Worm (Caenorhabditis elegans): Measurements from ENCODE around the gene Y52E8A.1.

The Y52E8A.1 gene

DNA sequence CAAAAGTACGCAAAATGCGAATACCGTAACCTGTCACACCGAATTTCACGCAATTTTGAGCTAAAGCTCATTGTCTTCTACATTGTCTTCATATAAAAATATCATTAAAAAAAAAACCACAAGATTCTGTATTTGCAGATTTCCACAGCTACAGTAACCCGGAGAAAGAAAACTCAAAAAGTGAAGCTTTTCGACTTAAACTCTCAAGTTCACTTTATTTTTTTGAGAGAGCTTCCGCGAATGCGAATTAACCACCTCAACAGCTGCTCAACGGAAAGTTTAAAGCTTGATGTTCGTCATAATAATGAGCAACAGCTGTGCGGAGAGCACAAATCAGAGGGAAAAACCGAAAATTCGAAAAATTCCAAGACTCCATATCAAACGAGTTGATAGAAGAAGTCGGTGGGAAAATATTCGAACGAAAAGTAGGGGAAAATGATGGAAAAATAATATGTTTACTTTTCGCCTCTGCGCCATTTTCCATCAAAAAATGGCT lies 28.8 kb upstream of the Y52E8A.1 start:
- TF ChIP-seq ceh-16 (tag; optimal IDR thresholded peaks at IDR 0.05) (no peak), pha-4 (tag; optimal IDR thresholded peaks at IDR 0.05) (peak; percentile 36)

ce11 chrII:4294189-4294588 lies 27.7 kb upstream of the Y52E8A.1 start:
- TF ChIP-seq elt-1 (tag; optimal IDR thresholded peaks at IDR 0.05) (peak; percentile 84), mml-1 (tag; optimal IDR thresholded peaks at IDR 0.05) (no peak), nhr-28 (tag; optimal IDR thresholded peaks at IDR 0.05) (no peak), eor-1 (tag; optimal IDR thresholded peaks at IDR 0.05) (no peak), fkh-2 (tag; optimal IDR thresholded peaks at IDR 0.05) (no peak), pha-4 (tag; optimal IDR thresholded peaks at IDR 0.05) (no peak), fos-1 (tag; optimal IDR thresholded peaks at IDR 0.05) (no peak), nhr-43 (tag; optimal IDR thresholded peaks at IDR 0.05; ENCODE audit: poor library complexity, severe bottlenecking) (no peak), ama-1 (optimal IDR thresholded peaks at IDR 0.05) (no peak), ceh-9 (tag; optimal IDR thresholded peaks at IDR 0.05) (no peak), nhr-23 (tag; optimal IDR thresholded peaks at IDR 0.05) (peak; percentile 70), ZK546.5 (tag; optimal IDR thresholded peaks at IDR 0.05) (no peak), ztf-4 (tag; optimal IDR thresholded peaks at IDR 0.05) (no peak), unc-39 (tag; optimal IDR thresholded peaks at IDR 0.05) (no peak), snpc-4 (tag; optimal IDR thresholded peaks at IDR 0.05) (no peak)

- no peak for TF ChIP-seq snpc-4 (tag; optimal IDR thresholded peaks at IDR 0.05)
- TF ChIP-seq ceh-28 (tag; optimal IDR thresholded peaks at IDR 0.05), result no peak
- no peak for TF ChIP-seq nfya-1 (tag; optimal IDR thresholded peaks at IDR 0.05; ENCODE audit: insufficient read depth)
Measured at ce11 chrII:4294801-4295200, 27.1 kb upstream of the Y52E8A.1 start, which contains the start of gene rml-4. Gene rml-4, plus strand, starts transcription at chrII:4295101.

- TF ChIP-seq ztf-11 (tag; optimal IDR thresholded peaks at IDR 0.05) (no peak), elt-2 (tag; optimal IDR thresholded peaks at IDR 0.05) (peak; percentile 53), egl-27 (tag; optimal IDR thresholded peaks at IDR 0.05) (no peak), egl-5 (tag; optimal IDR thresholded peaks at IDR 0.05) (no peak)
Measured at ce11 chrII:4297259-4297658, 24.6 kb upstream of the Y52E8A.1 start.

ce11 chrII:4299227-4299703 lies 22.6 kb upstream of the Y52E8A.1 start, which contains the start of gene sco-1:
Gene sco-1, plus strand, starts transcription at chrII:4299653.
- TF ChIP-seq nhr-28 (tag; optimal IDR thresholded peaks at IDR 0.05) (peak; percentile 28), hmg-11 (tag; optimal IDR thresholded peaks at IDR 0.05) (peak; percentile 93), egl-27 (tag; optimal IDR thresholded peaks at IDR 0.05) (peak; percentile 80), ama-1 (optimal IDR thresholded peaks at IDR 0.05) (peak; percentile 63), ztf-4 (tag; optimal IDR thresholded peaks at IDR 0.05) (peak; percentile 41), nhr-11 (tag; optimal IDR thresholded peaks at IDR 0.05) (peak; percentile 48), nfya-1 (tag; optimal IDR thresholded peaks at IDR 0.05; ENCODE audit: insufficient read depth) (peak; percentile 96), lin-15B (tag; optimal IDR thresholded peaks at IDR 0.05) (peak; percentile 99), nhr-23 (tag; optimal IDR thresholded peaks at IDR 0.05) (peak; percentile 98), jun-1 (tag; optimal IDR thresholded peaks at IDR 0.05) (peak; percentile 85), daf-12 (tag; optimal IDR thresholded peaks at IDR 0.05) (no peak), fos-1 (tag; optimal IDR thresholded peaks at IDR 0.05) (peak; percentile 46), elt-1 (tag; optimal IDR thresholded peaks at IDR 0.05) (peak; percentile 7), ztf-11 (tag; optimal IDR thresholded peaks at IDR 0.05) (no peak), elt-2 (tag; optimal IDR thresholded peaks at IDR 0.05) (peak; percentile 78), skn-1 (tag; optimal IDR thresholded peaks at IDR 0.05) (peak; percentile 80), eor-1 (tag; optimal IDR thresholded peaks at IDR 0.05) (no peak), ceh-9 (tag; optimal IDR thresholded peaks at IDR 0.05) (no peak), nhr-237 (tag; optimal IDR thresholded peaks at IDR 0.05) (no peak), nhr-67 (tag; optimal IDR thresholded peaks at IDR 0.05) (no peak), unc-39 (tag; optimal IDR thresholded peaks at IDR 0.05) (no peak), R02D3.7 (tag; optimal IDR thresholded peaks at IDR 0.05) (peak; percentile 100), pqm-1 (tag; optimal IDR thresholded peaks at IDR 0.05) (peak; percentile 87), mdl-1 (tag; optimal IDR thresholded peaks at IDR 0.05) (peak; percentile 24), mml-1 (tag; optimal IDR thresholded peaks at IDR 0.05) (no peak), nhr-76 (tag; optimal IDR thresholded peaks at IDR 0.05) (no peak), pha-4 (tag; optimal IDR thresholded peaks at IDR 0.05) (peak; percentile 100), fkh-10 (GFP tag; optimal IDR thresholded peaks at IDR 0.05) (peak; percentile 94), lin-39 (tag; optimal IDR thresholded peaks at IDR 0.05) (peak; percentile 95), nhr-12 (tag; optimal IDR thresholded peaks at IDR 0.05) (no peak), elt-3 (tag; optimal IDR thresholded peaks at IDR 0.05) (no peak), egl-5 (tag; optimal IDR thresholded peaks at IDR 0.05) (peak; percentile 96), nhr-25 (tag; optimal IDR thresholded peaks at IDR 0.05) (peak; percentile 88), nhr-43 (tag; optimal IDR thresholded peaks at IDR 0.05; ENCODE audit: poor library complexity, severe bottlenecking) (peak; percentile 98), snpc-4 (tag; optimal IDR thresholded peaks at IDR 0.05) (peak; percentile 85), ZK546.5 (tag; optimal IDR thresholded peaks at IDR 0.05) (peak; percentile 48), ceh-82 (tag; optimal IDR thresholded peaks at IDR 0.05) (peak; percentile 83), sea-2 (GFP tag; optimal IDR thresholded peaks at IDR 0.05) (no peak), nhr-77 (tag; optimal IDR thresholded peaks at IDR 0.05) (peak; percentile 28)

Measured in whole organism, L3 larva.